Worm (Caenorhabditis elegans) whole organism, late embryonic: ENCODE measurements around the gene inf-1.

Experiments
- ama-1 ChIP-seq: fragments of 150-350 bp; optimal IDR thresholded peaks from 2 replicates; lab custom pipeline; 2014
- ceh-14 ChIP-seq: sonication (generic microtip); optimal IDR thresholded peaks from 2 replicates; lab custom pipeline; 2016; ENCODE audit warnings: missing genotype, missing genetic modification characterization, missing compliant biosample characterization
- dve-1 ChIP-seq: sonication (generic microtip); optimal IDR thresholded peaks from 2 replicates; lab custom pipeline; 2017; ENCODE audit warnings: antibody characterized with exemption, mild to moderate bottlenecking, missing genetic modification characterization, missing compliant biosample characterization
- eyg-1 ChIP-seq: sonication (generic microtip); optimal IDR thresholded peaks from 2 replicates; lab custom pipeline; 2016; ENCODE audit warnings: missing genotype, missing genetic modification characterization, missing compliant biosample characterization
- fkh-10 ChIP-seq: fragments of 150-350 bp; optimal IDR thresholded peaks from 2 replicates; lab custom pipeline; 2014; ENCODE audit warnings: missing biosample characterization, missing genetic modification reagents, missing genetic modification characterization
- pros-1 ChIP-seq: fragments of 150-350 bp; optimal IDR thresholded peaks from 2 replicates; lab custom pipeline; 2014; ENCODE audit warnings: missing biosample characterization, missing genetic modification reagents, missing genetic modification characterization
- zip-5 ChIP-seq: sonication (generic microtip); optimal IDR thresholded peaks from 2 replicates; lab custom pipeline; 2016; ENCODE audit warnings: missing genetic modification characterization, missing compliant biosample characterization

- no peak for TF ChIP-seq eyg-1 (tag; lab: Kevin White, UChicago)
- TF ChIP-seq fkh-10 (GFP tag; lab: Kevin White, UChicago): no peak
- TF ChIP-seq ama-1: no peak
- no peak for TF ChIP-seq zip-5 (tag; lab: Kevin White, UChicago)
- TF ChIP-seq dve-1 (tag; lab: Kevin White, UChicago): no peak
- TF ChIP-seq ceh-14 (tag; lab: Kevin White, UChicago): no peak
- TF ChIP-seq pros-1 (tag; lab: Kevin White, UChicago): no peak
Measured at ce11 chrIII:6900609-6901008, 29.3 kb upstream of the inf-1 start.
